ENCODE assay signal across 4 fruit fly cellular contexts in the genomic region with DNA sequence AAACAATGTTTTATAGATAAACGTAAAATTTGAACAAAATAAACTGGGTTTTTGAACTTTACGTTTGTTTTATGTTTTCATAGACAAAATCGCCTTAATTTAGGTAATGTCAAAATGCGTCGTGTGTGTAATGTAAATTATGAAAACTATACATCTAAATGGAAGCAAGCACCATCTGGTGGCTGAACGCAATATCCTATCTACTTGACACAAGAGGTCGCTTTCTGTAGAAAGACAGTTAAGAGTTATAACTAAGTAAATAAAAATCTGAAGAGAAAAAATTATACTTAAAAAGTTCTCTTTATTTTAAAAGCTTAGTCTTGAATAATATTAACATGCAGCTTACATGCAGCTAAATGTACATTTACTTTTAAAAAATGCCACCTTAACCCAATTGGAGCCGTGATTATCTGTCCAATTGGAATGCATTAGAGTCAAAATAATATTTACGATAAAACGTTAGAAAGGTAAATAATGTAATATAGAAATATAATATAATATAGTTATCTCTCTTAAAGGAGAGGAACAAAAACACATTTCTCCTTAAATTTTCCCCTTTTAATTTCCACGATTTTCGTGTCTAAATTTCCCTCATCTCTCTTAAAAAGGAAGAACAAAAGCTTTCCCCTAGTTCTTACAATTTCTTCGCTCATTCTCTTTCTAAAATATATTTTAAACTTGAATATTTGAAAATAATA.
TF ChIP-seq lines count a peak whose summit lies in the region.

No protein-coding gene starts in this region.

TF ChIP-seq in whole organism, adult, 20 proteins besides CTCF, POLR2A, EP300 and RAD21 (continued from another document):
- TF ChIP-seq bab1 (GFP tag; optimal IDR thresholded peaks at IDR 0.05; lab: Kevin White, UChicago) (peak; percentile 88), pad (GFP tag; optimal IDR thresholded peaks at IDR 0.05; lab: Kevin White, UChicago) (peak; percentile 92)
TF ChIP-seq in whole organism, adult: peak in this region for 12.

TF ChIP-seq in whole organism, embryonic, 481 proteins besides CTCF, POLR2A, EP300 and RAD21 (continued from another document and continues in another):
- no peak; the same call in 1 of the 2 replicates for TF ChIP-seq CG42726 (GFP tag; IDR thresholded peaks at IDR 0.05; lab: Robert Waterston, UW; ENCODE audit: partially characterized antibody)
- TF ChIP-seq fd3F (GFP tag; optimal IDR thresholded peaks at IDR 0.05; lab: Kevin White, UChicago): peak; percentile 84
- peak; percentile 84 for TF ChIP-seq CG7271 (tag; optimal IDR thresholded peaks at IDR 0.05; lab: Kevin White, UChicago)
- peak; percentile 100 for TF ChIP-seq Ets65A (GFP tag; lab: Kevin White, UChicago)
- TF ChIP-seq Ets97D (GFP tag; optimal IDR thresholded peaks at IDR 0.05; lab: Kevin White, UChicago): peak; percentile 68
- peak; percentile 89 for TF ChIP-seq CG4282 (GFP tag; optimal IDR thresholded peaks at IDR 0.05; lab: Kevin White, UChicago)
- TF ChIP-seq Hr78 (GFP tag; optimal IDR thresholded peaks at IDR 0.05; lab: Kevin White, UChicago): no peak
- TF ChIP-seq sens (GFP tag; lab: Kevin White, UChicago): peak; percentile 99
- TF ChIP-seq CG2875 (GFP tag; optimal IDR thresholded peaks at IDR 0.05; lab: Kevin White, UChicago): peak; percentile 95
- peak; percentile 70; the same call in 1 of the 2 replicates for TF ChIP-seq Ravus (GFP tag; IDR thresholded peaks at IDR 0.05; lab: Robert Waterston, UW)
- TF ChIP-seq bab2 (GFP tag; optimal IDR thresholded peaks at IDR 0.05; lab: Kevin White, UChicago): peak; percentile 92
- peak; percentile 94 to 97 for TF ChIP-seq dpn (GFP tag; optimal IDR thresholded peaks at IDR 0.05; lab: Kevin White, UChicago)
- no peak for TF ChIP-seq pzg (GFP tag; optimal IDR thresholded peaks at IDR 0.05; lab: Kevin White, UChicago)
- peak; percentile 95 for TF ChIP-seq HmgZ (tag; optimal IDR thresholded peaks at IDR 0.05; lab: Kevin White, UChicago)
- no peak for TF ChIP-seq Doc2 (GFP tag; IDR thresholded peaks at IDR 0.05; lab: Robert Waterston, UW)
- peak; percentile 97 for TF ChIP-seq vvl (GFP tag; IDR thresholded peaks at IDR 0.05; lab: Robert Waterston, UW)
- TF ChIP-seq az2 (GFP tag; optimal IDR thresholded peaks at IDR 0.05; lab: Kevin White, UChicago): peak; percentile 97
- peak; percentile 75; the same call in 1 of the 3 replicates for TF ChIP-seq so (GFP tag; IDR thresholded peaks at IDR 0.05; lab: Robert Waterston, UW)
- TF ChIP-seq CG10959 (GFP tag; IDR thresholded peaks at IDR 0.05; lab: Robert Waterston, UW): no peak; the same call in 1 of the 2 replicates
- no peak for TF ChIP-seq ara (GFP tag; IDR thresholded peaks at IDR 0.05; lab: Robert Waterston, UW)
- TF ChIP-seq slp2 (GFP tag; optimal IDR thresholded peaks at IDR 0.05; lab: Kevin White, UChicago): peak; percentile 95
- no peak; the same call in 1 of the 2 replicates for TF ChIP-seq CG11085 (GFP tag; IDR thresholded peaks at IDR 0.05; lab: Robert Waterston, UW)
- TF ChIP-seq CG10209 (GFP tag; optimal IDR thresholded peaks at IDR 0.05; lab: Kevin White, UChicago): peak; percentile 86
- no peak for TF ChIP-seq Lim3 (GFP tag; IDR thresholded peaks at IDR 0.05; lab: Robert Waterston, UW)
- peak; percentile 81 for TF ChIP-seq wek (GFP tag; optimal IDR thresholded peaks at IDR 0.05; lab: Kevin White, UChicago)
- peak; percentile 91 for TF ChIP-seq bcd (GFP tag; optimal IDR thresholded peaks at IDR 0.05; lab: Kevin White, UChicago)
- peak; percentile 32; the same call in 1 of the 2 replicates for TF ChIP-seq CG13287 (GFP tag; IDR thresholded peaks at IDR 0.05; lab: Robert Waterston, UW; ENCODE audit: partially characterized antibody)
- TF ChIP-seq Taf1 (GFP tag; IDR thresholded peaks at IDR 0.05; lab: Robert Waterston, UW): 0 out of 2 replicates have a peak, but pooled peaks have one; percentile 56
- peak; percentile 93 for TF ChIP-seq HHEX (GFP tag; optimal IDR thresholded peaks at IDR 0.05; lab: Kevin White, UChicago)
- no peak for TF ChIP-seq nerfin-2 (GFP tag; IDR thresholded peaks at IDR 0.05; lab: Robert Waterston, UW; ENCODE audit: partially characterized antibody)
- TF ChIP-seq HmgD (GFP tag; optimal IDR thresholded peaks at IDR 0.05; lab: Kevin White, UChicago): peak; percentile 94
- TF ChIP-seq sob (GFP tag; IDR thresholded peaks at IDR 0.05; lab: Robert Waterston, UW): peak; percentile 97; the same call in 1 of the 2 replicates
- TF ChIP-seq gem (tag; optimal IDR thresholded peaks at IDR 0.05; lab: Kevin White, UChicago): peak; percentile 87
- peak; percentile 96 for TF ChIP-seq tin (GFP tag; optimal IDR thresholded peaks at IDR 0.05; lab: Kevin White, UChicago)
- TF ChIP-seq CG11456 (GFP tag; IDR thresholded peaks at IDR 0.05; lab: Robert Waterston, UW): no peak; the same call in none of the 3 replicates
- no peak; the same call in 1 of the 2 replicates for TF ChIP-seq ham (GFP tag; IDR thresholded peaks at IDR 0.05; lab: Robert Waterston, UW)
- TF ChIP-seq odd (GFP tag; optimal IDR thresholded peaks at IDR 0.05; lab: Kevin White, UChicago): peak; percentile 80
- no peak for TF ChIP-seq CG34224 (GFP tag; IDR thresholded peaks at IDR 0.05; lab: Robert Waterston, UW; ENCODE audit: partially characterized antibody)

TF ChIP-seq in whole organism, prepupa, 60 proteins besides CTCF, POLR2A, EP300 and RAD21 (continued from another document):
- TF ChIP-seq ss (GFP tag; optimal IDR thresholded peaks at IDR 0.05; lab: Kevin White, UChicago) (no peak), CG6808 (GFP tag; optimal IDR thresholded peaks at IDR 0.05; lab: Kevin White, UChicago) (peak; percentile 57), CG4318 (GFP tag; optimal IDR thresholded peaks at IDR 0.05; lab: Kevin White, UChicago) (peak; percentile 21), Gug (GFP tag; IDR thresholded peaks at IDR 0.05; lab: Robert Waterston, UW) (no peak), CG11902 (GFP tag; optimal IDR thresholded peaks at IDR 0.05; lab: Kevin White, UChicago) (peak; percentile 75), achi (GFP tag; optimal IDR thresholded peaks at IDR 0.05; lab: Kevin White, UChicago) (peak; percentile 69), lz (GFP tag; optimal IDR thresholded peaks at IDR 0.05; lab: Kevin White, UChicago) (peak; percentile 89), CG34406 (GFP tag; optimal IDR thresholded peaks at IDR 0.05; lab: Kevin White, UChicago) (peak; percentile 61), topi (GFP tag; optimal IDR thresholded peaks at IDR 0.05; lab: Kevin White, UChicago) (peak; percentile 86), CG15336 (GFP tag; IDR thresholded peaks at IDR 0.05; lab: Robert Waterston, UW) (no peak), CG8119 (GFP tag; IDR thresholded peaks at IDR 0.05; lab: Robert Waterston, UW) (no peak), Eip93F (GFP tag; optimal IDR thresholded peaks at IDR 0.05; lab: Kevin White, UChicago) (no peak), Eip78C (GFP tag; lab: Kevin White, UChicago) (peak; percentile 91), fd85E (GFP tag; optimal IDR thresholded peaks at IDR 0.05; lab: Kevin White, UChicago) (no peak), eg (GFP tag; IDR thresholded peaks at IDR 0.05; lab: Robert Waterston, UW) (no peak), vri (GFP tag; optimal IDR thresholded peaks at IDR 0.05; lab: Kevin White, UChicago) (no peak), Sox14 (GFP tag; optimal IDR thresholded peaks at IDR 0.05; lab: Kevin White, UChicago) (peak; percentile 79), CG6163 (GFP tag; IDR thresholded peaks at IDR 0.05; lab: Robert Waterston, UW) (no peak), Met (GFP tag; optimal IDR thresholded peaks at IDR 0.05; lab: Kevin White, UChicago) (peak; percentile 88), Ets96B (tag; optimal IDR thresholded peaks at IDR 0.05; lab: Kevin White, UChicago) (peak; percentile 59), fd59A (GFP tag; optimal IDR thresholded peaks at IDR 0.05; lab: Kevin White, UChicago) (peak; percentile 29), Hr39 (GFP tag; optimal IDR thresholded peaks at IDR 0.05; lab: Kevin White, UChicago) (peak; percentile 89), Sox15 (GFP tag; optimal IDR thresholded peaks at IDR 0.05; lab: Kevin White, UChicago) (peak; percentile 50), CG31627 (GFP tag; optimal IDR thresholded peaks at IDR 0.05; lab: Kevin White, UChicago) (peak; percentile 91), spab (GFP tag; optimal IDR thresholded peaks at IDR 0.05; lab: Kevin White, UChicago) (no peak), Hr38 (GFP tag; optimal IDR thresholded peaks at IDR 0.05; lab: Kevin White, UChicago) (no peak), Lpt (GFP tag; optimal IDR thresholded peaks at IDR 0.05; lab: Kevin White, UChicago) (peak; percentile 38), net (GFP tag; optimal IDR thresholded peaks at IDR 0.05; lab: Kevin White, UChicago) (peak; percentile 56), dac (GFP tag; optimal IDR thresholded peaks at IDR 0.05; lab: Kevin White, UChicago) (peak; percentile 85), CG9139 (GFP tag; optimal IDR thresholded peaks at IDR 0.05; lab: Kevin White, UChicago) (no peak), CG10631 (GFP tag; optimal IDR thresholded peaks at IDR 0.05; lab: Kevin White, UChicago) (peak; percentile 54), CG8632 (GFP tag; optimal IDR thresholded peaks at IDR 0.05; lab: Kevin White, UChicago) (peak; percentile 12), Ets21C (GFP tag; optimal IDR thresholded peaks at IDR 0.05; lab: Kevin White, UChicago) (peak; percentile 80), CG10669 (GFP tag; optimal IDR thresholded peaks at IDR 0.05; lab: Kevin White, UChicago) (peak; percentile 47), fkh (GFP tag; optimal IDR thresholded peaks at IDR 0.05; lab: Kevin White, UChicago) (peak; percentile 99), Hr4 (GFP tag; optimal IDR thresholded peaks at IDR 0.05; lab: Kevin White, UChicago) (peak; percentile 87), CG1621 (tag; optimal IDR thresholded peaks at IDR 0.05; lab: Kevin White, UChicago) (no peak), Sox102F (GFP tag; optimal IDR thresholded peaks at IDR 0.05; lab: Kevin White, UChicago) (peak; percentile 79), Smox (GFP tag; optimal IDR thresholded peaks at IDR 0.05; lab: Kevin White, UChicago) (peak; percentile 65), Blimp-1 (GFP tag; optimal IDR thresholded peaks at IDR 0.05; lab: Kevin White, UChicago) (peak; percentile 11), CG8319 (GFP tag; optimal IDR thresholded peaks at IDR 0.05; lab: Kevin White, UChicago) (peak; percentile 77), CG16779 (tag; optimal IDR thresholded peaks at IDR 0.05; lab: Kevin White, UChicago) (no peak), CG11294 (GFP tag; IDR thresholded peaks at IDR 0.05; lab: Robert Waterston, UW) (no peak)

TF ChIP-seq in whole organism, wandering third instar larva, 38 proteins besides CTCF, POLR2A, EP300 and RAD21 (continued from another document):
- peak; percentile 14 for TF ChIP-seq dsf (GFP tag; optimal IDR thresholded peaks at IDR 0.05; lab: Kevin White, UChicago; ENCODE audit: borderline replicate concordance)
- peak; percentile 82 for TF ChIP-seq Hr83 (GFP tag; optimal IDR thresholded peaks at IDR 0.05; lab: Kevin White, UChicago; ENCODE audit: poor library complexity, severe bottlenecking)
- TF ChIP-seq Jra (GFP tag; optimal IDR thresholded peaks at IDR 0.05; lab: Kevin White, UChicago): peak; percentile 55
- TF ChIP-seq usp (GFP tag; optimal IDR thresholded peaks at IDR 0.05; lab: Kevin White, UChicago): no peak
- no peak for TF ChIP-seq Dif (GFP tag; optimal IDR thresholded peaks at IDR 0.05; lab: Kevin White, UChicago; ENCODE audit: partially characterized antibody)
- TF ChIP-seq tai (GFP tag; optimal IDR thresholded peaks at IDR 0.05; lab: Kevin White, UChicago): peak; percentile 80
- TF ChIP-seq Vsx2 (GFP tag; optimal IDR thresholded peaks at IDR 0.05; lab: Kevin White, UChicago; ENCODE audit: partially characterized antibody): no peak
- no peak for TF ChIP-seq Dfd (GFP tag; optimal IDR thresholded peaks at IDR 0.05; lab: Kevin White, UChicago)
- TF ChIP-seq jim (GFP tag; optimal IDR thresholded peaks at IDR 0.05; lab: Kevin White, UChicago): no peak
- no peak for TF ChIP-seq pan (optimal IDR thresholded peaks at IDR 0.05; lab: Kevin White, UChicago)
- peak; percentile 26 for TF ChIP-seq Mio (GFP tag; optimal IDR thresholded peaks at IDR 0.05; lab: Kevin White, UChicago)
- TF ChIP-seq Hr78 (GFP tag; optimal IDR thresholded peaks at IDR 0.05; lab: Kevin White, UChicago): no peak
- TF ChIP-seq sv (GFP tag; optimal IDR thresholded peaks at IDR 0.05; lab: Kevin White, UChicago): peak; percentile 80
- no peak for TF ChIP-seq Abd-B (GFP tag; optimal IDR thresholded peaks at IDR 0.05; lab: Kevin White, UChicago)
- TF ChIP-seq fru (GFP tag; optimal IDR thresholded peaks at IDR 0.05; lab: Kevin White, UChicago): peak; percentile 86
- peak; percentile 70 for TF ChIP-seq HLH106 (tag; optimal IDR thresholded peaks at IDR 0.05; lab: Kevin White, UChicago)
- no peak for TF ChIP-seq dl (GFP tag; optimal IDR thresholded peaks at IDR 0.05; lab: Kevin White, UChicago; ENCODE audit: insufficient read depth in 1 of 2, partially characterized antibody in 2 of 2)
- TF ChIP-seq br (GFP tag; optimal IDR thresholded peaks at IDR 0.05; lab: Kevin White, UChicago): no peak
- peak; percentile 50 for TF ChIP-seq sage (GFP tag; optimal IDR thresholded peaks at IDR 0.05; lab: Kevin White, UChicago)
TF ChIP-seq in whole organism, wandering third instar larva: peak in this region for 22.
